Worm (Caenorhabditis elegans): Measurements from ENCODE around the gene cest-5.1.
"Not testable (repeated sequence)": the region's sequence is repeated elsewhere in the genome, so short reads cannot be mapped to it uniquely, and the experiment has no call there.

cest-5.1 gene

DNA sequence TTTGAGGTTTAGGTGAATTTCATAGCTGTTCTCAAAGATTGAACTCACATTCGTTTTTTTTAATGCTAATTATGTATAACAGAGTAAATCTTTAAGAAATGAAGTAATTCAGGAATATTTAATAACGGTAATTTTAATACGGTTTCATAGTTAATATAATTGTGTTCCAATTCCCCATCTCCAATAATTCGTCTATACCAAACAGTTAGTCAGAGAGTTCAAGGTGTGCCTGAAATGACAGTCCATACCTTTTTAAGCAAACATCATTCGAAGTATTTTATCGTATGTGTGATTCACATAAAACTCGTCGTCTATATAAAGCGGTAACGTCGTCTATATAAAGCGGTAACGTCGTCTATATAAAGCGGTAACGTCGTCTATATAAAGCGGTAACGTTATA lies 32.8 kb downstream of the cest-5.1 start, which contains the start of gene nspb-5:
Gene nspb-5 (plus strand): TSS at position 301 of the 400 bp plus-strand sequence.
- TF ChIP-seq unc-42, Y22D7AL.16, fkh-6 (tag; optimal IDR thresholded peaks at IDR 0.05): not testable (repeated sequence)

DNA sequence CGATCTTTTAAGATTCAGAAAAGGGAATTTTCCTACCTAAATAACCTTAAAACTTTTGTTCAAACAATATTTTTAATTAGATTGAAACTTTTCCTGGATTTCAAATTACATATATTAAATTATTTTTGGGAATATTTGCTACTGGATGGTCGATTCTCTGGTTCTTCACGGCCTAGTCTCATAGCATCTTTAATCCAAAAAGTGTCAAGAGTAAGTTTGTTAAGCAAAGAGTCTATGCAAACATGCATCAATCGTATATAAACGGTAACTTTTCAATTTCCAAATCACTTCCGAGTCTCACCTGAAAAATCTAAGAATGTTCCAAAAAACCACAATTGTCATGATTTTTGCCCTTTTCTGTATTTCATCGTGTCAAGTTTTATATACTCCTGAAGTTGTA lies 33.6 kb downstream of the cest-5.1 start, which contains the start of gene nspb-4:
Gene nspb-4 (plus strand): TSS at position 301 of the 400 bp plus-strand sequence.
- not testable (repeated sequence) for TF ChIP-seq ceh-9, ets-4, hlh-8 (tag; optimal IDR thresholded peaks at IDR 0.05)

DNA sequence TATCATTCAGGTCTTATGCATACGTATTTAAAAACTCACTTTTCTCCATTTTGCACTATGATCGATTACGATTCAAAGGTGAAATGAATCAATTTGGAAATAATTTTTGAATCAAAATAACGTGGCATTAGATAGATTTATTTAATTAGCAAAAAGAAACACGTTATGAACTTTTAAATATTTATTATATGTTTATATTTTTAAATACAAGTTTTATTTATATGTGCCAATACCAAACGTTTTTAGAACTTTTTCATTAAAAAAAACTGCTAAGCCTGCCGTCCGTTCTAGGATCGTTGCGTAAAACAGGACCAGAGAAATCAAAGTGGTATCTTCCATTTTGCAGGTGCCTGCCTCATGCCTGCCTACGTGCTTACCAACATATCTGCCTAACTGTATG lies 34.3 kb downstream of the cest-5.1 start, which contains the start of gene F38A5.6:
Gene F38A5.6 (minus strand): TSS at position 101 of the 400 bp plus-strand sequence.
- TF ChIP-seq che-1 (tag; optimal IDR thresholded peaks at IDR 0.05): no peak
- no peak for TF ChIP-seq ceh-22 (tag; optimal IDR thresholded peaks at IDR 0.05)
- no peak for TF ChIP-seq mec-3 (tag; optimal IDR thresholded peaks at IDR 0.05; ENCODE audit: borderline replicate concordance)
- TF ChIP-seq ceh-14 (tag; optimal IDR thresholded peaks at IDR 0.05): no peak
- TF ChIP-seq unc-42 (tag; optimal IDR thresholded peaks at IDR 0.05): no peak
- TF ChIP-seq eyg-1 (tag; optimal IDR thresholded peaks at IDR 0.05): no peak

DNA sequence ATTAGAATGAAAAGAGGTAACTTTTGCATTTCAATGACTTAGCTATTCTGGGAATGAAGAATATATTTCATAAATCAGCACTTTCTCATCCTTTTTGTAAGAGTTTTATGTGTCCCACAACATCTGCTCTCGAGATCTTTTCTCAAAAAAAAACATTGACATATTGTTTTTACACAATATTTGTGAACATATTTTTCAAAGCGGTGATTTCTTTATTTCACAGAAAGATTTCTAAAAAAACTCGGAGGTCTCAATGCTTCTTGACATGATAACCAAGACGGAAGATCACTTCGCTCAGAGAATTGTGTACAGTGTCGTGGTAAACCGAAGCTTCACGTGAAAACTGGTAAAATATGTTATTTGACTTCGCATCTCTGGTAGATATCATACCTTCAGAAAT lies 35.6 kb downstream of the cest-5.1 start, which contains the start of gene F38A5.22:
Gene F38A5.22 (minus strand): TSS at position 29 of the 400 bp plus-strand sequence.
- no peak for TF ChIP-seq F13H6.1 (tag; optimal IDR thresholded peaks at IDR 0.05)
- no peak for TF ChIP-seq mec-3 (tag; optimal IDR thresholded peaks at IDR 0.05; ENCODE audit: borderline replicate concordance)
- no peak for TF ChIP-seq ets-4 (tag; optimal IDR thresholded peaks at IDR 0.05)
- TF ChIP-seq fkh-10 (GFP tag; optimal IDR thresholded peaks at IDR 0.05): no peak
- TF ChIP-seq hlh-13 (GFP tag; optimal IDR thresholded peaks at IDR 0.05): no peak
- TF ChIP-seq ceh-45 (GFP tag; IDR thresholded peaks at IDR 0.05): no peak

DNA sequence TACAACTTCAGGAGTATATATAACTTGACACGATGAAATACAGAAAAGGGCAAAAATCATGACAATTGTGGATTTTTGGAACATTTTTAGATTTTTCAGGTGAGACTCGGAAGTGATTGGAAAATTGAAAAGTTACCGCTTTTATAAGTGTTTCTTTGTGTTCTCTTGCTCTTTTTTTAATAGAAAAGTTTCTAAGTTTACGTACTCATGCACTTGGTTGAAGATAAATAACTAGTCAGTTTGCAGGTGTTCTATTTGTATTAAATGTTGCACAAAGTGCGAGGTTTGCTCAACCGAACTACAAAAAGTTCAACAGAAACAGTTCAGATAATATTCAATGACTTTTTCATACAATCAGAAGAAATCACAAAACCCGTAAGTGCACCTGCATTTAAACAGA lies 36.7 kb downstream of the cest-5.1 start, which contains the start of gene nspb-3:
Gene nspb-3 (minus strand): TSS at position 101 of the 400 bp plus-strand sequence.
- TF ChIP-seq pag-3 (tag; optimal IDR thresholded peaks at IDR 0.05; ENCODE audit: borderline replicate concordance); syd-9 (tag; optimal IDR thresholded peaks at IDR 0.05); unc-55 (GFP tag; optimal IDR thresholded peaks at IDR 0.05): not testable (repeated sequence)

DNA sequence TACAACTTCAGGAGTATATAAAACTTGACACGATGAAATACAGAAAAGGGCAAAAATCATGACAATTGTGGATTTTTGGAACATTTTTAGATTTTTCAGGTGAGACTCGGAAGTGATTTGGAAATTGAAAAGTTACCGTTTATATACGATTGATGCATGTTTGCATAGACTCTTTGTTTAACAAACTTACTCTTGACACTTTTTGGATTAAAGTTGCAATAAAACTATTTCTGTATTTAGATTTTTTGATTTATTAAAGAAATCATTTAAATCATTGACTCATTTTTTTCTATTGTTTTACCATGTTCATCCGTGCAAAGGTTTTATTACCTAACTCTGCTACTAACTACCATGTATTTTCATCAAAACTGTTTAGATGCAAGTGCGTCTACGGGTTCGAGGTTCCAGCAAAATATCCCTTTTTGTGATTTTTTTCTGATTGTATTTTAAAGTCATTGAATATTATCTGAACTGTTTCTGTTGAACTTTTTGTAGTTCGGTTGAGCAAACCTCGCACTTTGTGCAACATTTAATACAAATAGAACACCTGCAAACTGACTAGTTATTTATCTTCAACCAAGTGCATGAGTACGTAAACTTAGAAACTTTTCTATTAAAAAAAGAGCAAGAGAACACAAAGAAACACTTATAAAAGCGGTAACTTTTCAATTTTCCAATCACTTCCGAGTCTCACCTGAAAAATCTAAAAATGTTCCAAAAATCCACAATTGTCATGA lies 40.4 kb downstream of the cest-5.1 start, which contains the start of the genes nspb-1 and nspb-2:
Gene nspb-1 (minus strand): TSS at position 101 of the 737 bp plus-strand sequence.
Gene nspb-2 (plus strand): TSS at position 687 of the 737 bp plus-strand sequence.
- TF ChIP-seq pha-4, K02D7.2, che-1 (tag; optimal IDR thresholded peaks at IDR 0.05): not testable (repeated sequence)

DNA sequence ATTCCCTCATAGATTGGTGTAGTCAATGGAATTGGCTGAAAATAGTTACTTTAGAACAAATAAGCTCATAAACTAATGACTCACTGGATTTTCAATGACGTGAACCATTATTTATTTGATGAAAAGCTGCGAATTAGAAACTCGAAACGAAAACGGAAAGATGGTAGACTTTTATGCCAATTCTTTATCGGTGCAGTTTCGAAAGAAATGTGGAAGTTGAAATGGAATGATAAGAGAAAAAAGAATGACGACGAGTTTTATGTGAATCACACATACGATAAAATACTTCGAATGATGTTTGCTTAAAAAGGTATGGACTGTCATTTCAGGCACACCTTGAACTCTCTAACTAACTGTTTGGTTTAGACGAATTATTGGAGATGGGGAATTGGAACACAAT lies 41.5 kb downstream of the cest-5.1 start, which contains the start of the genes lec-11 and irld-7:
Gene lec-11 (minus strand): TSS at position 126 of the 400 bp plus-strand sequence.
Gene irld-7 (plus strand): TSS at position 332 of the 400 bp plus-strand sequence.
- TF ChIP-seq ceh-30 (tag; optimal IDR thresholded peaks at IDR 0.05) (no peak), npax-4 (tag; optimal IDR thresholded peaks at IDR 0.05) (no peak), odd-2 (tag; optimal IDR thresholded peaks at IDR 0.05) (no peak), sox-2 (GFP tag; IDR thresholded peaks at IDR 0.05) (no peak), ceh-18 (tag; optimal IDR thresholded peaks at IDR 0.05) (no peak), dmd-4 (tag; optimal IDR thresholded peaks at IDR 0.05; ENCODE audit: borderline replicate concordance) (no peak), ceh-9 (tag; optimal IDR thresholded peaks at IDR 0.05) (no peak), fkh-6 (tag; optimal IDR thresholded peaks at IDR 0.05) (no peak), unc-42 (tag; optimal IDR thresholded peaks at IDR 0.05) (no peak), ahr-1 (tag; optimal IDR thresholded peaks at IDR 0.05) (no peak)
